Fruit fly (Drosophila melanogaster): Measurements from ENCODE around the gene dind.

dind gene

dm6 chr3R:18692619-18693018 lies 15.3 kb upstream of the dind start, which contains the start of gene Muc91C:
Gene Muc91C (minus strand): TSS chr3R:18692719.
- TF ChIP-seq EcR (GFP tag; optimal IDR thresholded peaks at IDR 0.05) (no peak), pan (optimal IDR thresholded peaks at IDR 0.05) (no peak), psq (optimal IDR thresholded peaks at IDR 0.05) (no peak), usp (GFP tag; optimal IDR thresholded peaks at IDR 0.05) (no peak), Dll (optimal IDR thresholded peaks at IDR 0.05) (no peak), CG8478 (optimal IDR thresholded peaks at IDR 0.05) (no peak)

- TF ChIP-seq pan (optimal IDR thresholded peaks at IDR 0.05): no peak
- no peak for TF ChIP-seq Dll (optimal IDR thresholded peaks at IDR 0.05)
- TF ChIP-seq EcR (GFP tag; optimal IDR thresholded peaks at IDR 0.05): no peak
- no peak for TF ChIP-seq usp (GFP tag; optimal IDR thresholded peaks at IDR 0.05)
- TF ChIP-seq CG8478 (optimal IDR thresholded peaks at IDR 0.05): no peak
- TF ChIP-seq psq (optimal IDR thresholded peaks at IDR 0.05): no peak
These were observed 3.7 kb upstream of the dind start for dm6 chr3R:18681054-18681453.

- no peak for TF ChIP-seq usp (GFP tag; optimal IDR thresholded peaks at IDR 0.05)
- TF ChIP-seq EcR (GFP tag; optimal IDR thresholded peaks at IDR 0.05): no peak
- no peak for TF ChIP-seq CG8478 (optimal IDR thresholded peaks at IDR 0.05)
- TF ChIP-seq pan (optimal IDR thresholded peaks at IDR 0.05): no peak
- TF ChIP-seq Dll (optimal IDR thresholded peaks at IDR 0.05): no peak
- no peak for TF ChIP-seq psq (optimal IDR thresholded peaks at IDR 0.05)
These were observed 3.0 kb upstream of the dind start, which contains the start of the genes CG46318 and ChT for dm6 chr3R:18680332-18680731. Gene CG46318 (plus strand): TSS chr3R:18680604. Gene ChT (plus strand): TSS chr3R:18680604.

dm6 chr3R:18671112-18671729 lies 6.1 kb downstream of the dind start, which contains the start of gene CG31230:
Gene CG31230 (plus strand): TSS chr3R:18671679.
- TF ChIP-seq Dll (optimal IDR thresholded peaks at IDR 0.05) (no peak), EcR (GFP tag; optimal IDR thresholded peaks at IDR 0.05) (no peak), usp (GFP tag; optimal IDR thresholded peaks at IDR 0.05) (no peak), pan (optimal IDR thresholded peaks at IDR 0.05) (no peak), CG8478 (optimal IDR thresholded peaks at IDR 0.05) (no peak), psq (optimal IDR thresholded peaks at IDR 0.05) (no peak)

- TF ChIP-seq psq (optimal IDR thresholded peaks at IDR 0.05) (no peak), pan (optimal IDR thresholded peaks at IDR 0.05) (no peak), EcR (GFP tag; optimal IDR thresholded peaks at IDR 0.05) (no peak), usp (GFP tag; optimal IDR thresholded peaks at IDR 0.05) (no peak), Dll (optimal IDR thresholded peaks at IDR 0.05) (no peak), CG8478 (optimal IDR thresholded peaks at IDR 0.05) (no peak)
These were observed 6.8 kb downstream of the dind start for dm6 chr3R:18670441-18671111.

dm6 chr3R:18669812-18670211 lies 7.5 kb downstream of the dind start:
- no peak for TF ChIP-seq Dll (optimal IDR thresholded peaks at IDR 0.05)

dm6 chr3R:18669152-18669551 lies 8.2 kb downstream of the dind start, which contains the start of gene CG7702:
Gene CG7702 (plus strand): TSS chr3R:18669390.
- TF ChIP-seq psq (optimal IDR thresholded peaks at IDR 0.05): no peak
- TF ChIP-seq usp (GFP tag; optimal IDR thresholded peaks at IDR 0.05): no peak
- no peak for TF ChIP-seq CG8478 (optimal IDR thresholded peaks at IDR 0.05)
- TF ChIP-seq EcR (GFP tag; optimal IDR thresholded peaks at IDR 0.05): no peak
- TF ChIP-seq Dll (optimal IDR thresholded peaks at IDR 0.05): no peak
- no peak for TF ChIP-seq pan (optimal IDR thresholded peaks at IDR 0.05)

- no peak for TF ChIP-seq Dll (optimal IDR thresholded peaks at IDR 0.05)
- TF ChIP-seq CG8478 (optimal IDR thresholded peaks at IDR 0.05): no peak
- TF ChIP-seq psq (optimal IDR thresholded peaks at IDR 0.05): no peak
- no peak for TF ChIP-seq EcR (GFP tag; optimal IDR thresholded peaks at IDR 0.05)
- TF ChIP-seq usp (GFP tag; optimal IDR thresholded peaks at IDR 0.05): no peak
- TF ChIP-seq pan (optimal IDR thresholded peaks at IDR 0.05): no peak
These were observed 9.6 kb downstream of the dind start, which contains the start of gene CG31229 for dm6 chr3R:18667659-18668248. Gene CG31229 (plus strand): TSS chr3R:18667852.

- TF ChIP-seq CG8478 (optimal IDR thresholded peaks at IDR 0.05) (no peak), EcR (GFP tag; optimal IDR thresholded peaks at IDR 0.05) (no peak), Dll (optimal IDR thresholded peaks at IDR 0.05) (no peak), pan (optimal IDR thresholded peaks at IDR 0.05) (no peak), psq (optimal IDR thresholded peaks at IDR 0.05) (no peak), usp (GFP tag; optimal IDR thresholded peaks at IDR 0.05) (no peak)
These were observed 12.3 kb downstream of the dind start, which contains the start of gene CG31231 for dm6 chr3R:18665061-18665460. Gene CG31231 (plus strand): TSS chr3R:18665361.

- TF ChIP-seq CG8478 (optimal IDR thresholded peaks at IDR 0.05) (no peak), psq (optimal IDR thresholded peaks at IDR 0.05) (no peak), usp (GFP tag; optimal IDR thresholded peaks at IDR 0.05) (no peak), Dll (optimal IDR thresholded peaks at IDR 0.05) (no peak), EcR (GFP tag; optimal IDR thresholded peaks at IDR 0.05) (no peak), pan (optimal IDR thresholded peaks at IDR 0.05) (no peak)
These were observed 13.8 kb downstream of the dind start, which contains the start of the genes Cpsf73 and Gos28 for dm6 chr3R:18663525-18663924. Gene Cpsf73 (minus strand): TSS chr3R:18663552. Gene Gos28 (plus strand): TSS chr3R:18663738.

- no peak for TF ChIP-seq pan (optimal IDR thresholded peaks at IDR 0.05)
- no peak for TF ChIP-seq usp (GFP tag; optimal IDR thresholded peaks at IDR 0.05)
- TF ChIP-seq psq (optimal IDR thresholded peaks at IDR 0.05): no peak
- no peak for TF ChIP-seq EcR (GFP tag; optimal IDR thresholded peaks at IDR 0.05)
These were observed 18.2 kb downstream of the dind start, which contains the start of the genes CG31224 and CstF64 for dm6 chr3R:18658945-18659642. Gene CG31224 (minus strand): TSS chr3R:18659309. Gene CstF64 (plus strand): TSS chr3R:18659618.
